Fruit fly (Drosophila melanogaster): Measurements from ENCODE around the gene TwdlP.

- TF ChIP-seq CG8301 (tag; optimal IDR thresholded peaks at IDR 0.05) (no peak), D1 (tag; optimal IDR thresholded peaks at IDR 0.05) (no peak), CG9948 (tag; optimal IDR thresholded peaks at IDR 0.05) (no peak), CG15710 (tag; optimal IDR thresholded peaks at IDR 0.05) (no peak), CG34367 (tag; optimal IDR thresholded peaks at IDR 0.05) (no peak), gl (tag; optimal IDR thresholded peaks at IDR 0.05) (no peak), rn (GFP tag; IDR thresholded peaks at IDR 0.05) (no peak), Snoo (tag; optimal IDR thresholded peaks at IDR 0.05) (no peak)
Observed at dm6 chr3R:26593847-26594542, 27.2 kb downstream of the TwdlP start.
